Fruit fly (Drosophila melanogaster) whole organism, larva: ENCODE data around the gene CG16863.

Source experiments
- noc ChIP-seq: fragments of 200-800 bp; sonication (Bioruptor generic); optimal IDR thresholded peaks from 3 replicates; lab custom pipeline; 2019; ENCODE audit warnings: missing biosample characterization, mild to moderate bottlenecking, missing genetic modification characterization, moderate library complexity

CG16863 gene

dm6 chr2L:13790715-13791114, at the start of gene CG16863:
Gene CG16863 (plus strand): TSS chr2L:13790959.
- no peak for TF ChIP-seq noc (tag; lab: Kevin White, UChicago)

DNA sequence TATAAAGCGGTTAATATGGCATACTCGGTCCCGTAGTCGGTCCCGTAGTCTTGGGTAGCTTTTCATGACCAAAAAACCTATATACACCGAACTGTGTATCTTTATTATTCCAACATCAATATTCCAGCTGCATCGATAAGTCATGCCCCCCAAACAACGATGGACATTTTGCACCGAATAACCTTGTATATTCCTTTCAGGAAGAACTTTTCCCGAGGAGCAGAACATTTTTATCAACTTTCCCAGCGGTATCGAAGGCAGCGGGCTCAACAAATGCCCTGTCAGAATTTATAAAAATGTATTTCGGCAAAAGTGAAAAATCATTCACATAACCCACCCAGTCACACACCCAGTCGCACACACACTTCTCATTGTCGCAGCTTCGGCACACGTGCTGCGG, 44.1 kb upstream of the CG16863 start, which contains the start of gene TM9SF4:
TM9SF4 (plus strand) TSS at position 301 of the 400 bp plus-strand sequence.
- no peak for TF ChIP-seq noc (tag; lab: Kevin White, UChicago)

DNA sequence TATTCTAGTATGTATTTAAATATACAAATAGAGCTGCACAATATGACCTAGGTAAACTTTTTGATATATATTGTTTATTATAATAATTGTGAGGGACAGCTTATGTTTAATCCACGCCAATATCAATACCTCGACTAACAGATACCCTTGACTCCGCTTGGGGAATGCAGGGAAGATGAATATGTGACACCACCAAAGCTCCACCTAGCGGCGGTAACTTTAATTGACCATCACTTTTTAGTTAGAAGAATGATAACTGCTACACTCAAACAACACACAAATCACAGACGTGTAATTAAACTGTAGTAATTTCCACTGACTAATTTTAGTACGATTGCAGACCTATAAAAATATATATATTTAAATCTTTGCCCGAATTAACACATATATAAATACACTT, 27.6 kb upstream of the CG16863 start:
- TF ChIP-seq noc (tag; lab: Kevin White, UChicago): no peak

DNA sequence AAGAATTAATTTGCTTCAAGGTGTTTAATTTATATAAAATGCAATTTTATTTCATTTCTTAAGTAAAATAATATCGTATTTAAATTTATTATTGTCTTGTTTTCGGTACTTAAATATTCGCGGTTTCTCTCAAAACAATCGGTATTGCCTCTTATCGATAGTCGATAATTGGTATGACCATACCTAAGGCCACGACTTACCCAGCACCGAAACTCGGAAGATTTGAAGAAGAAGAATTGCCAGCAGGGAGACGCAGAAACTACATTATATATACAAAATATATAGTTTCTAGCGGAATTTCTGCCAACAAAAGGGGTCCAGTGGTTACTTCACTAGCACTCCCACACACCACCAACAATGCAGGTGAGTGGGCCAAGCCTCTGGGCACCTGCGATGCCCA, 19.9 kb upstream of the CG16863 start:
- no peak for TF ChIP-seq noc (tag; lab: Kevin White, UChicago)

DNA sequence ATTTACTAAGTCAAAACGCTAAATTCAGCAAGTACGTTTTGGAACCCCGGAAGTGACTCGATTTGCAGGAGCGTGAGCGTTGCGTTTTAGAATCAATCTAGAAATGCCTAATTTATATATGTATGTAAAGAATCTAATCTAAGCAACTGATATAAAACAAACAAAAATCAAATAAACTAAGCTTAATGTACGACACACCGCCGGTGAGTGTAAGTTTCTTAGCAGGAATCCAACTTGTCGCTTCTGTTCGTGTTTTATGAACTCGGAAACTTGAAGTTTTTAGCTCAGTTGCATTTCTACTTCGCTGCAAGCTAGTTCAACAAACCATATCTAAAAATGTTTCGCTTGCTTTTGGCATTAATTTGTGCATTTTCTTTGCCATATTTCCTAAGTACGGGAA, 17.1 kb upstream of the CG16863 start, which contains the start of gene CG43376:
CG43376 (plus strand) TSS at position 301 of the 400 bp plus-strand sequence.
- no peak for TF ChIP-seq noc (tag; lab: Kevin White, UChicago)

dm6 chr2L:13776928-13777686, 13.7 kb upstream of the CG16863 start:
- TF ChIP-seq noc (tag; lab: Kevin White, UChicago): no peak

dm6 chr2L:13778648-13779047, 12.1 kb upstream of the CG16863 start:
- no peak for TF ChIP-seq noc (tag; lab: Kevin White, UChicago)

- TF ChIP-seq noc (tag; lab: Kevin White, UChicago): no peak
Measured at dm6 chr2L:13779162-13779561, 11.6 kb upstream of the CG16863 start.

dm6 chr2L:13779795-13780108, 11.0 kb upstream of the CG16863 start:
- no peak for TF ChIP-seq noc (tag; lab: Kevin White, UChicago)

DNA sequence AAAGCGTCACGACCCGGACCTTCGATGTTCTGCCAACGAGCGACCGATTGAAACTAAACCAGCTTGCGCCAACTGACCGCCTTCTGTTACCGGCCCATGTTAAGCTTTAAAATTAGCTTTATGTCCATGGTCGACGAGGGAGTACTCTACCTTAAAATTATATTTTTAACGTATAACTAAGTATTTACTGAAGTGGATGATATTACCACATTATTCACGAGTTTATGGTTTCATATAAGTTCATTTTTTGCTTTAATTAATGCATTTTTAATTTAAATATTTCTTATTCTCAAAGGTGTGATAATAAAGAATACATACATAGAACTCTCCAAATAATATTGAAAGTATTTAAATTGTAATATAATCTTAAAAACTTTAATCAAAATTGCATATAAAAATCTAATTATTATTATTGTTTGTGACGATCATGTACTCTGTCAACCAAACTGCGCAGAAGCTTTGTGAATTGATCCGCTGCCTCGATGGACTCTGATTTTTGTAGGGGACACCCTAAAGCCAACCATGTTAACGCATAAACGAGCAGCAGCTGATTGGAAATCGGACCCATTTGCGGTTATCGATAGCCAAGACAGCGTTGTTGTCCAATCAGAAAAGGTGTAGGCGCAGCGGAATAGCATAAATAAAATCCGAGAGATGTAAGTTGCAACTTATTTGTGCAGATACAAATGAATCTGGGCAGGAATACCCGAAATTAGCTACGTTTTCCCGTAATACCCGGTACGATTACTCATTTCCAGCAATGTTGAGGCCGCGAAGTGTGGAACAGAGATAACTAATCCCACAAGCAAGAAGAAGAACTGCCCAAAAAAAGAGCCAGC, 10.4 kb upstream of the CG16863 start, which contains the start of the genes CG9008 and p38b:
CG9008 (minus strand) TSS at position 57 of the 839 bp plus-strand sequence.
p38b (plus strand) TSS at position 581 of the 839 bp plus-strand sequence.
- TF ChIP-seq noc (tag; lab: Kevin White, UChicago): peak; percentile 92

DNA sequence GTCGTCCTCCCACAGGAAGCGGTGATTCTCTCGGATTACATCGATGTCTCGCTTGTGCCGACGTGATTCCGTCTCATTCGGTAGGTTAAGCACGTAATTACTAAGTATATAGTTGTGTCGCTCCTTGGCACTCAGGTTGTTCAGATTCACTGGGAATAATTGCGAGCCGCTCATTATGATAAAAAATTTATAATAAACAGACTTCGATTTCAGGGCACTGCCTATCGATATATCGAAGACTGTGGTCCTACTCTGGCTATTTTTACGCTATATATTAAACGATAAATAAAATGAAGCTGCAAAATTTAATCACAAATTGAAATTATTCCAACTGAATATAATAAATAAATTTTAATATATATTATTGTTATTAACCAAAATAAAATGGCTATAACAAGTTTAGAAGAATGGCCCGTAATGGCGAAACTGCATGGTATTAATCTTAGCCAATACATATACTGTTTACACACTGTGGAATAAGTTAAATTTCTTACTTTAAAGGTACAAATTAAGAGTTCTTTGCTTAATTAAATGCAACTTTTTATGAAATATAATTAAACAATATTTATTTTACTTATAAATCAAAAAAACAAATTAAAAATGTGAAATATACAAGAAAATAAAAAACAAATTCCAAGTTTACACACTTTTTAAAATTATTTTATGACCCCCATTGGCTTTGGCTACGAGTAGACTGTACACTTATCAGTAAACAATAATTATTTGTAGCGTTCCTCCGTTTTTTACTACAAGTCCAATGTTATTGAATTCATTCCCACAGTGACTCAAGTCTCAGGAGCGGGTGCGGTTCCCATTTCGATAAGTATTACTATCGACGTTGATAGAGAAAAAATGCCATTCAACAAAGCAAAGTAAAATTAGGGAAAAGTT, 7.2 kb upstream of the CG16863 start, which contains the start of gene Eato:
Eato (plus strand) TSS at position 821 of the 891 bp plus-strand sequence.
- no peak for TF ChIP-seq noc (tag; lab: Kevin White, UChicago)

- TF ChIP-seq noc (tag; lab: Kevin White, UChicago): peak; percentile 10
Measured at dm6 chr2L:13784155-13784681, 6.5 kb upstream of the CG16863 start, which contains the start of gene CG16890. Gene CG16890 (minus strand): TSS chr2L:13784338.

dm6 chr2L:13793405-13793804, 2.6 kb downstream of the CG16863 start, which contains the start of gene Sec71:
Gene Sec71 (plus strand): TSS chr2L:13793521.
- no peak for TF ChIP-seq noc (tag; lab: Kevin White, UChicago)

- peak; percentile 46 for TF ChIP-seq noc (tag; lab: Kevin White, UChicago)
Measured at dm6 chr2L:13801166-13801565, 10.4 kb downstream of the CG16863 start.
